Fruit fly (Drosophila melanogaster) whole organism, wandering third instar larva: ENCODE results near the gene cni.

Source experiments
- Abd-B ChIP-seq: fragments of >200 bp; optimal IDR thresholded peaks from 2 replicates; lab custom pipeline; 2017; ENCODE audit warnings: missing biosample characterization, missing genetic modification characterization
- CG32264 ChIP-seq: fragments of 200-800 bp; sonication (Bioruptor generic); optimal IDR thresholded peaks from 2 replicates; lab custom pipeline; 2016; ENCODE audit warnings: missing biosample characterization, missing genetic modification characterization
- GATAd ChIP-seq: sonication (Bioruptor generic); optimal IDR thresholded peaks from 2 replicates; lab custom pipeline; 2016; ENCODE audit warnings: missing biosample characterization, missing genetic modification characterization
- Hr78 ChIP-seq: fragments of >200 bp; optimal IDR thresholded peaks from 2 replicates; lab custom pipeline; 2017; ENCODE audit warnings: missing biosample characterization, missing genetic modification characterization
- Mio ChIP-seq: sonication (Bioruptor generic); optimal IDR thresholded peaks from 2 replicates; lab custom pipeline; 2016; ENCODE audit warnings: missing biosample characterization, missing genetic modification characterization
- Myc ChIP-seq: fragments of >200 bp; optimal IDR thresholded peaks from 2 replicates; lab custom pipeline; 2017
- Sp1 ChIP-seq: fragments of 200-800 bp; sonication (Bioruptor generic); optimal IDR thresholded peaks from 3 replicates; lab custom pipeline; 2019; ENCODE audit warnings: missing biosample characterization, mild to moderate bottlenecking, missing genetic modification characterization, moderate library complexity
- dmrt93B ChIP-seq: fragments of 200-800 bp; sonication (Bioruptor generic); optimal IDR thresholded peaks from 2 replicates; lab custom pipeline; 2018; ENCODE audit warnings: missing biosample characterization, mild to moderate bottlenecking, missing genetic modification characterization
- pan ChIP-seq: fragments of >200 bp; optimal IDR thresholded peaks from 2 replicates; lab custom pipeline; 2017
- psq ChIP-seq: fragments of 200-800 bp; sonication (Bioruptor generic); optimal IDR thresholded peaks from 3 replicates; lab custom pipeline; 2017; ENCODE audit warnings: missing biosample characterization, mild to moderate bottlenecking, missing genetic modification characterization, moderate library complexity
- rgr ChIP-seq: fragments of 200-800 bp; sonication (Bioruptor generic); optimal IDR thresholded peaks from 3 replicates; lab custom pipeline; 2016; ENCODE audit warnings: missing biosample characterization, mild to moderate bottlenecking, missing genetic modification characterization

DNA sequence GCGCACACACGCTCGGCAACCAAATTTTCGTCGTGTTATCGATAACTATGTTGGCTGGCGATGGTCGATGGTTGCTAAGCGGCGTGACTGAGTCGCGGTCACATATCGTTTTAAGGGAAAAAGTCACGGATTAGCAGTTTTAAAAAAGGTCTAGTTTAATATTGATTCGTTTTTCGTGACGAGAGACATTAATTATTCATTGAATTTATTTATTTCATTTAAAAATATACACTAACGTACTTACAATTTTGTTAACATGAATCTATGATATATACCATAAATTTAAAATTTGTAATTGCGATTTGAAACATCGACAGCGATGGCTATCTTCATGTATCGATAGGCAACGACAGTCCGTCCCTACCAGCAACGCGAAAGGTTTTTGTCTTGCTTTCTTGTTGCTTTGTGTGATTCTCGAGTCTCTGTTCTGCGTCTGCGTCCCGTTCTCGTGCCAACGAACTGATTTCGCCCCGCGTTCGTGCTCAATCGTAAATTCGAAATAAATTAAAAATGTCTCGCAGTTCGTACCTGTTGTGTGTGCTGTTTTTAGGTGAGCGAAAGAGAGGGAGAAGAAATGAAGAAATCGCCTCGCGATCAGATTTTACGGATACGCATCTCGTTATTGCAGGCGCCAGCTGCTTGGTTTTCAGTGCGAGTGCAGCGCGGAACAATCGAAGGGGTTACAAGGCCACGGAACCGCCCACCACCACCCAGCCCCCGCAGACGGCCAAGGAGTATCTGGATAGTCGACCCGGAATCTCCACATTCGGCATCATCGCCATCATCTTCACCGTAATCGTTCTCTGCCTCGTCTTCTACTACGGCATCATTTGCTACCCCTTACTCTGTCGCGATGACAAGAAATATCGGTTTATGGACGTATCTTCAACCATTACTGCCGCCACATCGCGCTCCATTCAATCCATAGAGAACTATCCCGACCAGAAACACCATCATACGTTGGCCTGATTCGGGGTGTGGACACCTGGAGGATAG lies 42.4 kb upstream of the cni start, which contains the start of the genes Hyls1, chif and CG4455:
- TF ChIP-seq pan, result no peak
- TF ChIP-seq Myc, result no peak
- TF ChIP-seq Abd-B (GFP tag; lab: Kevin White, UChicago), result no peak
- peak; percentile 47 for TF ChIP-seq rgr (GFP tag; lab: Kevin White, UChicago)
- peak; percentile 58 for TF ChIP-seq Sp1
- peak; percentile 85 for TF ChIP-seq psq (GFP tag; lab: Kevin White, UChicago)
- no peak for TF ChIP-seq CG32264 (GFP tag; lab: Kevin White, UChicago)
- TF ChIP-seq Mio (GFP tag; lab: Kevin White, UChicago), result no peak
- no peak for TF ChIP-seq Hr78 (GFP tag; lab: Kevin White, UChicago)
- TF ChIP-seq dmrt93B (GFP tag; lab: Kevin White, UChicago), result peak; percentile 37
- no peak for TF ChIP-seq GATAd (GFP tag; lab: Kevin White, UChicago)
